Fruit fly (Drosophila melanogaster) whole organism, embryonic: ENCODE data around the gene CG33483.

Source experiments
- ATbp ChIP-seq: fragments of 200-800 bp; sonication (Bioruptor generic); optimal IDR thresholded peaks from 2 replicates; lab custom pipeline; 2017; ENCODE audit warnings: missing biosample characterization, mild to moderate bottlenecking, missing genetic modification characterization, missing genetic modification reagents
- Adf1 ChIP-seq: fragments of 200-800 bp; sonication (Bioruptor generic); IDR thresholded peaks from 2 replicates; pipeline ENCODE4 v1.3.6; 2022; ENCODE audit warnings: missing biosample characterization, missing genetic modification characterization
- Antp ChIP-seq: fragments of 200-800 bp; sonication (Bioruptor generic); optimal IDR thresholded peaks from 3 replicates; lab custom pipeline; 2016; ENCODE audit warnings: missing biosample characterization, missing genetic modification characterization
- CG12071 ChIP-seq: fragments of 200-800 bp; sonication (Bioruptor generic); optimal IDR thresholded peaks from 3 replicates; lab custom pipeline; 2018; ENCODE audit warnings: missing biosample characterization, mild to moderate bottlenecking, missing genetic modification characterization
- CG12155 ChIP-seq: fragments of 200-800 bp; sonication (Bioruptor generic); optimal IDR thresholded peaks from 3 replicates; lab custom pipeline; 2016; ENCODE audit warnings: missing biosample characterization, missing genetic modification characterization
- CG12391 ChIP-seq: fragments of 200-800 bp; sonication (Bioruptor generic); optimal IDR thresholded peaks from 3 replicates; lab custom pipeline; 2018; ENCODE audit warnings: missing biosample characterization, mild to moderate bottlenecking, missing genetic modification characterization, moderate library complexity
- CG12769 ChIP-seq: fragments of 200-800 bp; sonication (Bioruptor generic); optimal IDR thresholded peaks from 2 replicates; lab custom pipeline; 2019; ENCODE audit warnings: missing biosample characterization, mild to moderate bottlenecking, missing genetic modification characterization, moderate library complexity
- CG13424 ChIP-seq: fragments of 200-800 bp; sonication (Bioruptor generic); optimal IDR thresholded peaks from 2 replicates; lab custom pipeline; 2019; ENCODE audit warnings: missing biosample characterization, mild to moderate bottlenecking, missing genetic modification characterization, moderate library complexity
- CG14441 ChIP-seq: fragments of 200-800 bp; sonication (Bioruptor generic); IDR thresholded peaks from 2 replicates; pipeline ENCODE4 v1.3.6; 2022; ENCODE audit warnings: missing biosample characterization, missing genetic modification characterization
- CG17568 ChIP-seq: fragments of 200-800 bp; sonication (Bioruptor generic); optimal IDR thresholded peaks from 2 replicates; lab custom pipeline; 2018; ENCODE audit warnings: missing biosample characterization, mild to moderate bottlenecking, missing genetic modification characterization, moderate library complexity
- CG3847 ChIP-seq: fragments of 200-800 bp; sonication (Bioruptor generic); IDR thresholded peaks from 2 replicates; pipeline ENCODE4 v1.3.6; 2022; ENCODE audit warnings: missing biosample characterization, missing genetic modification characterization
- CG4328 ChIP-seq: fragments of 200-800 bp; sonication (Bioruptor generic); optimal IDR thresholded peaks from 3 replicates; lab custom pipeline; 2017; ENCODE audit warnings: missing biosample characterization, missing genetic modification reagents, missing genetic modification characterization
- CG43689 ChIP-seq: fragments of 200-800 bp; sonication (Bioruptor generic); IDR thresholded peaks from 2 replicates; pipeline ENCODE4 v1.3.6; 2022; ENCODE audit warnings: missing biosample characterization, missing genetic modification characterization
- CG4617 ChIP-seq: fragments of 200-800 bp; sonication (Bioruptor generic); optimal IDR thresholded peaks from 3 replicates; lab custom pipeline; 2016; ENCODE audit warnings: missing biosample characterization, missing genetic modification characterization, borderline replicate concordance
- CG4820 ChIP-seq: fragments of 200-800 bp; sonication (Bioruptor generic); optimal IDR thresholded peaks from 3 replicates; lab custom pipeline; 2016; ENCODE audit warnings: missing biosample characterization, missing genetic modification characterization
- CG6813 ChIP-seq: fragments of 200-800 bp; sonication (Bioruptor generic); optimal IDR thresholded peaks from 2 replicates; lab custom pipeline; 2017; ENCODE audit warnings: missing biosample characterization, missing genetic modification characterization, mild to moderate bottlenecking, moderate library complexity, missing genetic modification reagents
- CG8290 ChIP-seq, 3 experiments: fragments of 200-800 bp; sonication (Bioruptor generic); optimal IDR thresholded peaks; 2 replicates each; lab custom pipeline; 2016 to 2019; ENCODE audit warnings: missing biosample characterization in 3 of 3, missing genetic modification characterization in 3 of 3, mild to moderate bottlenecking in 2 of 3, moderate library complexity in 1 of 3
- CG8944 ChIP-seq: fragments of 200-800 bp; sonication (Bioruptor generic); optimal IDR thresholded peaks from 3 replicates; lab custom pipeline; 2016; ENCODE audit warnings: missing biosample characterization, missing genetic modification characterization
- Camta ChIP-seq: fragments of 200-800 bp; sonication (Bioruptor generic); optimal IDR thresholded peaks from 2 replicates; lab custom pipeline; 2016; ENCODE audit warnings: missing biosample characterization, missing genetic modification characterization
- D19A ChIP-seq: fragments of 200-800 bp; optimal IDR thresholded peaks from 3 replicates; lab custom pipeline; 2019; ENCODE audit warnings: missing biosample characterization, mild to moderate bottlenecking, missing genetic modification characterization, moderate library complexity
- D19B ChIP-seq: fragments of 200-800 bp; sonication (Bioruptor generic); optimal IDR thresholded peaks from 2 replicates; lab custom pipeline; 2017; ENCODE audit warnings: missing biosample characterization, mild to moderate bottlenecking, missing genetic modification characterization
- Doc2 ChIP-seq: fragments of 200-800 bp; sonication (Bioruptor generic); IDR thresholded peaks from 2 replicates; pipeline ENCODE4 v1.3.6; 2022; ENCODE audit warnings: missing biosample characterization, missing genetic modification characterization
- Gug ChIP-seq: fragments of 200-800 bp; sonication (Bioruptor generic); IDR thresholded peaks from 4 replicates; pipeline ENCODE4 v1.3.6; 2022; ENCODE audit warnings: missing biosample characterization, missing genetic modification characterization
- H15 ChIP-seq: fragments of 200-800 bp; sonication (Bioruptor generic); IDR thresholded peaks from 3 replicates; pipeline ENCODE4 v1.3.6; 2022; ENCODE audit warnings: missing biosample characterization, missing genetic modification characterization
- Hsf ChIP-seq: fragments of 200-800 bp; sonication (Bioruptor generic); optimal IDR thresholded peaks from 3 replicates; lab custom pipeline; 2016; ENCODE audit warnings: missing biosample characterization, missing genetic modification characterization
- Jarid2 ChIP-seq: fragments of 200-800 bp; sonication (Bioruptor generic); optimal IDR thresholded peaks from 3 replicates; lab custom pipeline; 2017; ENCODE audit warnings: mild to moderate bottlenecking, missing biosample characterization, missing genetic modification reagents, missing genetic modification characterization
- MBD-R2 ChIP-seq: fragments of 200-800 bp; sonication (Bioruptor generic); IDR thresholded peaks from 2 replicates; pipeline ENCODE4 v1.3.6; 2022; ENCODE audit warnings: missing biosample characterization, missing genetic modification characterization
- Max ChIP-seq: fragments of 200-800 bp; sonication (Bioruptor generic); optimal IDR thresholded peaks from 2 replicates; lab custom pipeline; 2016; ENCODE audit warnings: missing biosample characterization, mild to moderate bottlenecking, missing genetic modification characterization
- Med ChIP-seq: fragments of 200-800 bp; sonication (Bioruptor generic); peaks from one replicate; lab custom pipeline; 2016; ENCODE audit warnings: missing biosample characterization, missing genetic modification characterization, mild to moderate bottlenecking, inconsistent platforms, moderate library complexity
- Poxn ChIP-seq: fragments of 200-800 bp; sonication (Bioruptor generic); IDR thresholded peaks from 2 replicates; pipeline ENCODE4 v1.3.6; 2022; ENCODE audit warnings: missing biosample characterization, missing genetic modification characterization
- Rfx ChIP-seq: fragments of 200-800 bp; sonication (Bioruptor generic); IDR thresholded peaks from 2 replicates; pipeline ENCODE4 v1.3.6; 2022; ENCODE audit warnings: missing biosample characterization, missing genetic modification characterization
- Ssrp ChIP-seq: fragments of 200-800 bp; sonication (Bioruptor generic); optimal IDR thresholded peaks from 2 replicates; lab custom pipeline; 2018; ENCODE audit warnings: missing biosample characterization, mild to moderate bottlenecking, missing genetic modification characterization, moderate library complexity
- Xbp1 ChIP-seq: fragments of 200-800 bp; sonication (Bioruptor generic); optimal IDR thresholded peaks from 3 replicates; lab custom pipeline; 2016; ENCODE audit warnings: missing biosample characterization, mild to moderate bottlenecking, missing genetic modification characterization
- ato ChIP-seq: fragments of 200-800 bp; sonication (Bioruptor generic); IDR thresholded peaks from 2 replicates; pipeline ENCODE4 v1.3.6; 2022; ENCODE audit warnings: missing biosample characterization, missing genetic modification characterization; ENCODE audit not compliant: partially characterized antibody
- bab2 ChIP-seq: fragments of 200-800 bp; sonication (Bioruptor generic); optimal IDR thresholded peaks from 2 replicates; lab custom pipeline; 2016; ENCODE audit warnings: missing biosample characterization, missing genetic modification characterization
- chn ChIP-seq: fragments of 200-800 bp; sonication (Bioruptor generic); optimal IDR thresholded peaks from 2 replicates; lab custom pipeline; 2016; ENCODE audit warnings: missing biosample characterization, missing genetic modification characterization
- crol ChIP-seq: fragments of 200-800 bp; sonication (Bioruptor generic); IDR thresholded peaks from 2 replicates; pipeline ENCODE4 v1.3.6; 2022; ENCODE audit warnings: missing biosample characterization, missing genetic modification characterization
- crp ChIP-seq, 2 experiments: fragments of 200-800 bp; sonication (Bioruptor generic); optimal IDR thresholded peaks; 2 replicates in 1 of 2; 3 replicates in 1 of 2; lab custom pipeline; 2017; ENCODE audit warnings: missing biosample characterization in 2 of 2, missing genetic modification characterization in 2 of 2, mild to moderate bottlenecking in 1 of 2, moderate library complexity in 1 of 2
- ham ChIP-seq: fragments of 200-800 bp; sonication (Bioruptor generic); IDR thresholded peaks from 2 replicates; pipeline ENCODE4 v1.3.6; 2022; ENCODE audit warnings: missing biosample characterization, missing genetic modification characterization
- ken ChIP-seq: fragments of 200-800 bp; sonication (Bioruptor generic); IDR thresholded peaks from 3 replicates; pipeline ENCODE4 v1.3.6; 2022; ENCODE audit warnings: missing biosample characterization, missing genetic modification characterization
- kni ChIP-seq: fragments of 200-800 bp; sonication (Bioruptor generic); optimal IDR thresholded peaks from 3 replicates; lab custom pipeline; 2017; ENCODE audit warnings: mild to moderate bottlenecking, missing biosample characterization, missing genetic modification reagents, missing genetic modification characterization
- pfk ChIP-seq: fragments of 200-800 bp; sonication (Bioruptor generic); optimal IDR thresholded peaks from 2 replicates; lab custom pipeline; 2018; ENCODE audit warnings: missing biosample characterization, mild to moderate bottlenecking, missing genetic modification characterization, moderate library complexity
- sc ChIP-seq, 3 experiments: fragments of >200 bp in 2 of 3; fragments of 200-800 bp in 1 of 3; sonication (Bioruptor generic) in 1 of 3; optimal IDR thresholded peaks; 2 replicates in 2 of 3; 3 replicates in 1 of 3; lab custom pipeline; 2017; ENCODE audit warnings: mild to moderate bottlenecking in 1 of 3, missing biosample characterization in 1 of 3, missing genetic modification characterization in 1 of 3, missing genetic modification reagents in 1 of 3
- sens ChIP-seq: fragments of 200-800 bp; sonication (Bioruptor generic); peaks from one replicate; lab custom pipeline; 2016; ENCODE audit warnings: missing biosample characterization, missing genetic modification characterization
- sens-2 ChIP-seq: fragments of 200-800 bp; sonication (Bioruptor generic); IDR thresholded peaks from 2 replicates; pipeline ENCODE4 v1.3.6; 2022; ENCODE audit warnings: missing biosample characterization, missing genetic modification characterization
- sob ChIP-seq: fragments of 200-800 bp; sonication (Bioruptor generic); IDR thresholded peaks from 2 replicates; pipeline ENCODE4 v1.3.6; 2022; ENCODE audit warnings: missing biosample characterization, missing genetic modification characterization
- vvl ChIP-seq: fragments of 200-800 bp; sonication (Bioruptor generic); IDR thresholded peaks from 2 replicates; pipeline ENCODE4 v1.3.6; 2022; ENCODE audit warnings: missing biosample characterization, missing genetic modification characterization
- wdn ChIP-seq: fragments of 200-800 bp; sonication (Bioruptor generic); IDR thresholded peaks from 2 replicates; pipeline ENCODE4 v1.3.6; 2022; ENCODE audit warnings: missing biosample characterization, missing genetic modification characterization
- zen ChIP-seq: fragments of 200-800 bp; sonication (Bioruptor generic); optimal IDR thresholded peaks from 3 replicates; lab custom pipeline; 2018; ENCODE audit warnings: missing biosample characterization, mild to moderate bottlenecking, missing genetic modification characterization, moderate library complexity
- zen2 ChIP-seq: fragments of 200-800 bp; sonication (Bioruptor generic); IDR thresholded peaks from 3 replicates; pipeline ENCODE4 v1.3.6; 2022; ENCODE audit warnings: missing biosample characterization, missing genetic modification characterization; ENCODE audit not compliant: partially characterized antibody

Gene CG33483

DNA sequence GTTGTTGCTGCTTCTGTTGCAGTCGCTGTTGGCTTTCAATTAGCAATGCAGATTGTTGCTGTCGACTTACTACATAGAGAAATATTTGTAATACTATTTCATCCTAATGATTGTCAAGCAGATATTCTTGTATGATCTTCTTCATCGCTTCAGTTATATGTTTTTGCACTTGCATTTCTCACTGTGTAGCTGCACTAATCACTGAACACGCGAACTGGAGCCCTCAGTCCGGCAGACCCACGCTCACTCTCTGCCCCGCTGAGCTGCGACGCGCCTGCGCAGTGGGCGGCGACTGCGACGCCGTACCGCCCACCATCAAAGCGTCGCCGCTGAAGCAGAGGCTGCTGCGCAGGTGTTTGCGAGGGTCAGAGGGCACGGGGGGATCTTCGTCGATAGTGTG, 27.3 kb downstream of the CG33483 start (continued):
- no peak for TF ChIP-seq CG3847 (GFP tag; lab: Robert Waterston, UW)
- TF ChIP-seq CG12155 (GFP tag; lab: Kevin White, UChicago): no peak
- TF ChIP-seq D19B: no peak
- TF ChIP-seq CG43689 (GFP tag; lab: Robert Waterston, UW): no peak
- TF ChIP-seq Rfx: 0 out of 2 replicates have a peak, but pooled peaks have one; percentile 12
- peak; percentile 4 for TF ChIP-seq CG12769 (tag; lab: Kevin White, UChicago)
- TF ChIP-seq Xbp1: peak; percentile 11
- 0 out of 2 replicates have a peak, but pooled peaks have one; percentile 6 for TF ChIP-seq CG14441 (GFP tag; lab: Robert Waterston, UW)
- TF ChIP-seq CG6813: no peak
- no peak for TF ChIP-seq kni (GFP tag; lab: Kevin White, UChicago)
- TF ChIP-seq CG8944 (GFP tag; lab: Kevin White, UChicago): no peak
- 0 out of 2 replicates have a peak, but pooled peaks have one; percentile 28 for TF ChIP-seq vvl (GFP tag; lab: Robert Waterston, UW)
- TF ChIP-seq pfk (GFP tag; lab: Kevin White, UChicago): no peak
- no peak for TF ChIP-seq Antp (GFP tag; lab: Kevin White, UChicago)
- TF ChIP-seq ken (GFP tag; lab: Robert Waterston, UW): peak; percentile 51; the same call in 1 of the 3 replicates
- TF ChIP-seq Camta: no peak
- no peak for TF ChIP-seq bab2 (GFP tag; lab: Kevin White, UChicago)
- peak; percentile 74 for TF ChIP-seq sens
- no peak for TF ChIP-seq ATbp (GFP tag; lab: Kevin White, UChicago)
- peak; percentile 87 for TF ChIP-seq Adf1 (GFP tag; lab: Robert Waterston, UW)
- no peak for TF ChIP-seq Gug (GFP tag; lab: Robert Waterston, UW)
- TF ChIP-seq sc (optimal IDR thresholded peaks at IDR 0.05; lab: Kevin White, UChicago): no peak
- no peak for TF ChIP-seq sc (GFP tag; optimal IDR thresholded peaks at IDR 0.05; lab: Kevin White, UChicago)
- TF ChIP-seq Ssrp (tag; lab: Kevin White, UChicago): no peak
- no peak for TF ChIP-seq ham
- TF ChIP-seq crp (GFP tag; optimal IDR thresholded peaks at IDR 0.05; lab: Kevin White, UChicago): no peak
- TF ChIP-seq sob (GFP tag; lab: Robert Waterston, UW): no peak
- TF ChIP-seq zen: no peak
- no peak for TF ChIP-seq Hsf (GFP tag; lab: Kevin White, UChicago)
- peak; percentile 61 for TF ChIP-seq CG12071 (GFP tag; lab: Kevin White, UChicago)
- no peak for TF ChIP-seq CG4328
- TF ChIP-seq D19A (tag; lab: Kevin White, UChicago): no peak
- no peak for TF ChIP-seq Max (GFP tag; lab: Kevin White, UChicago)
- TF ChIP-seq Med: peak; percentile 72
- TF ChIP-seq CG13424: peak; percentile 1
- TF ChIP-seq CG4820 (GFP tag; lab: Kevin White, UChicago): no peak
- no peak for TF ChIP-seq ato
- no peak for TF ChIP-seq Doc2 (GFP tag; lab: Robert Waterston, UW)
- peak; percentile 70 for TF ChIP-seq crol
- no peak for TF ChIP-seq CG17568 (GFP tag; lab: Kevin White, UChicago)
- no peak for TF ChIP-seq CG4617
- no peak for TF ChIP-seq zen2 (GFP tag; lab: Robert Waterston, UW)
- TF ChIP-seq CG8290 (GFP tag; optimal IDR thresholded peaks at IDR 0.05; lab: Kevin White, UChicago): no peak
- peak in 1 of 2 experiments; percentile 40 for TF ChIP-seq CG8290 (tag; optimal IDR thresholded peaks at IDR 0.05; lab: Kevin White, UChicago)
- no peak for TF ChIP-seq wdn (GFP tag; lab: Robert Waterston, UW)
- TF ChIP-seq sens-2 (GFP tag; lab: Robert Waterston, UW): 0 out of 2 replicates have a peak, but pooled peaks have one; percentile 34
- TF ChIP-seq Poxn: no peak
- TF ChIP-seq MBD-R2 (GFP tag; lab: Robert Waterston, UW): no peak
- TF ChIP-seq chn (GFP tag; lab: Kevin White, UChicago): no peak
- no peak for TF ChIP-seq Jarid2 (GFP tag; lab: Kevin White, UChicago)
- TF ChIP-seq CG12391: no peak
- no peak for TF ChIP-seq H15 (GFP tag; lab: Robert Waterston, UW)
